Worm (Caenorhabditis elegans) whole organism, L4 larva: ENCODE measurements around the gene C14A6.12.
A peak's percentile ranks its signal among the peaks of the same experiment; 100 is the strongest.

ENCODE experiments used
- Y48G9A.11 ChIP-seq: fragments of 200-800 bp; sonication (Bioruptor generic); IDR thresholded peaks from 2 replicates; pipeline ENCODE4 v1.3.6; 2022; ENCODE audit warnings: missing genetic modification reagents, missing genetic modification characterization, missing compliant biosample characterization
- Y5F2A.4 ChIP-seq: fragments of 200-800 bp; sonication (Bioruptor generic); optimal IDR thresholded peaks from 2 replicates; lab custom pipeline; 2018; ENCODE audit warnings: mild to moderate bottlenecking, missing genetic modification characterization, missing compliant biosample characterization
- arid-1 ChIP-seq: fragments of 200-800 bp; sonication (Bioruptor generic); conservative IDR thresholded peaks from 2 replicates; pipeline ENCODE4 v1.3.6; 2022; ENCODE audit warnings: missing genetic modification reagents, missing genetic modification characterization, missing compliant biosample characterization
- ceh-20 ChIP-seq: fragments of 200-800 bp; sonication (Bioruptor generic); IDR thresholded peaks from 2 replicates; pipeline ENCODE4 v1.3.6; 2022; ENCODE audit warnings: missing genetic modification reagents, missing genetic modification characterization, missing compliant biosample characterization
- ceh-32 ChIP-seq: sonication (generic microtip); optimal IDR thresholded peaks from 2 replicates; lab custom pipeline; 2016; ENCODE audit warnings: mild to moderate bottlenecking, missing genetic modification characterization, missing compliant biosample characterization; ENCODE audit not compliant: poor library complexity
- ces-1 ChIP-seq: fragments of 150-350 bp; sonication (generic microtip); optimal IDR thresholded peaks from 4 replicates; lab custom pipeline; 2014; ENCODE audit warnings: missing biosample characterization, missing genetic modification reagents, missing genetic modification characterization
- daf-12 ChIP-seq: fragments of 150-350 bp; optimal IDR thresholded peaks from 2 replicates; lab custom pipeline; 2014; ENCODE audit warnings: missing biosample characterization, missing genetic modification reagents, missing genetic modification characterization
- daf-16 ChIP-seq, 3 experiments: sonication (generic microtip); optimal IDR thresholded peaks; 2 replicates each; lab custom pipeline; 2016 to 2017; ENCODE audit warnings: missing genetic modification characterization in 3 of 3, missing genetic modification reagents in 3 of 3, mild to moderate bottlenecking in 2 of 3, missing compliant biosample characterization in 2 of 3, missing biosample characterization in 1 of 3, moderate library complexity in 1 of 3
- daf-19 ChIP-seq: fragments of 200-800 bp; sonication (Bioruptor generic); conservative IDR thresholded peaks from 2 replicates; pipeline ENCODE4 v1.3.6; 2022; ENCODE audit warnings: missing genetic modification characterization, missing compliant biosample characterization
- daf-8 ChIP-seq: fragments of 200-800 bp; sonication (Bioruptor generic); IDR thresholded peaks from 2 replicates; pipeline ENCODE4 v1.3.6; 2022; ENCODE audit warnings: missing genetic modification characterization, missing compliant biosample characterization
- dmd-6 ChIP-seq: fragments of 200-800 bp; sonication (Bioruptor generic); IDR thresholded peaks from 2 replicates; pipeline ENCODE4 v1.3.6; 2022; ENCODE audit warnings: missing genetic modification reagents, missing genetic modification characterization, missing compliant biosample characterization
- dmd-8 ChIP-seq: fragments of 200-800 bp; sonication (Bioruptor generic); IDR thresholded peaks from 2 replicates; pipeline ENCODE4 v1.3.6; 2022; ENCODE audit warnings: missing genetic modification characterization, missing compliant biosample characterization
- egl-43 ChIP-seq: fragments of 200-800 bp; sonication (Bioruptor generic); IDR thresholded peaks from 2 replicates; pipeline ENCODE4 v1.3.6; 2022; ENCODE audit warnings: missing genetic modification reagents, missing genetic modification characterization, missing compliant biosample characterization
- fkh-10 ChIP-seq: fragments of 150-350 bp; optimal IDR thresholded peaks from 2 replicates; lab custom pipeline; 2014; ENCODE audit warnings: missing biosample characterization, missing genetic modification reagents, missing genetic modification characterization
- hif-1 ChIP-seq, 2 experiments: sonication (generic microtip); optimal IDR thresholded peaks; 2 replicates each; lab custom pipeline; 2016 to 2017; ENCODE audit warnings: missing compliant biosample characterization in 2 of 2, missing genetic modification characterization in 2 of 2, missing genetic modification reagents in 2 of 2, missing genotype in 2 of 2, mild to moderate bottlenecking in 1 of 2
- hmg-1.1 ChIP-seq: fragments of 200-800 bp; sonication (Bioruptor generic); IDR thresholded peaks from 2 replicates; pipeline ENCODE4 v1.3.6; 2022; ENCODE audit warnings: missing genetic modification reagents, missing genetic modification characterization, missing compliant biosample characterization
- jun-1 ChIP-seq: fragments of 150-350 bp; optimal IDR thresholded peaks from 2 replicates; lab custom pipeline; 2014; ENCODE audit warnings: missing biosample characterization, missing genetic modification reagents, missing genetic modification characterization
- lin-38 ChIP-seq: fragments of 200-800 bp; sonication (Bioruptor generic); IDR thresholded peaks from 2 replicates; pipeline ENCODE4 v1.3.6; 2022; ENCODE audit warnings: missing genetic modification reagents, missing genetic modification characterization, missing compliant biosample characterization
- madf-5 ChIP-seq, 2 experiments: fragments of 200-800 bp; sonication (Bioruptor generic); IDR thresholded peaks; 2 replicates each; pipeline ENCODE4 v1.3.6; 2022; ENCODE audit warnings: missing compliant biosample characterization in 2 of 2, missing genetic modification characterization in 2 of 2
- madf-9 ChIP-seq: fragments of 200-800 bp; sonication (Bioruptor generic); conservative IDR thresholded peaks from 2 replicates; pipeline ENCODE4 v1.3.6; 2022; ENCODE audit warnings: missing genetic modification reagents, missing genetic modification characterization, missing compliant biosample characterization
- mxl-3 ChIP-seq: fragments of 200-800 bp; sonication (Bioruptor generic); optimal IDR thresholded peaks from 2 replicates; lab custom pipeline; 2018; ENCODE audit warnings: mild to moderate bottlenecking, missing genetic modification characterization, missing compliant biosample characterization
- nhr-237 ChIP-seq: sonication (generic microtip); optimal IDR thresholded peaks from 2 replicates; lab custom pipeline; 2017; ENCODE audit warnings: missing biosample characterization, missing genetic modification characterization
- nhr-25 ChIP-seq: sonication (generic microtip); optimal IDR thresholded peaks from 2 replicates; lab custom pipeline; 2017; ENCODE audit warnings: missing genetic modification characterization, mild to moderate bottlenecking, missing compliant biosample characterization, antibody characterized with exemption, moderate library complexity, borderline replicate concordance; ENCODE audit not compliant: insufficient read depth
- nhr-41 ChIP-seq: fragments of 200-800 bp; sonication (Bioruptor generic); IDR thresholded peaks from 2 replicates; pipeline ENCODE4 v1.3.6; 2022; ENCODE audit warnings: missing genetic modification reagents, missing genetic modification characterization, missing compliant biosample characterization
- nhr-42 ChIP-seq: fragments of 200-800 bp; sonication (Bioruptor generic); IDR thresholded peaks from 2 replicates; pipeline ENCODE4 v1.3.6; 2022; ENCODE audit warnings: missing genetic modification characterization, missing compliant biosample characterization
- nhr-48 ChIP-seq: sonication (generic microtip); optimal IDR thresholded peaks from 2 replicates; lab custom pipeline; 2016; ENCODE audit warnings: mild to moderate bottlenecking, missing genetic modification characterization, missing compliant biosample characterization
- nhr-77 ChIP-seq: fragments of 150-350 bp; optimal IDR thresholded peaks from 2 replicates; lab custom pipeline; 2014; ENCODE audit warnings: missing biosample characterization, missing genetic modification characterization
- pha-4 ChIP-seq, 2 experiments: fragments of 150-350 bp in 1 of 2; fragments of 200-800 bp in 1 of 2; sonication (Bioruptor generic) in 1 of 2; IDR thresholded peaks in 1 of 2; optimal IDR thresholded peaks in 1 of 2; 2 replicates each; pipeline versions ENCODE4 v1.3.6 to Lab custom; 2014 to 2022; ENCODE audit warnings: missing genetic modification characterization in 2 of 2, missing genetic modification reagents in 2 of 2, missing biosample characterization in 1 of 2, missing compliant biosample characterization in 1 of 2
- php-3 ChIP-seq: fragments of 200-800 bp; sonication (Bioruptor generic); IDR thresholded peaks from 2 replicates; pipeline ENCODE4 v1.3.6; 2022; ENCODE audit warnings: missing genetic modification reagents, missing genetic modification characterization, missing compliant biosample characterization
- rbr-2 ChIP-seq: sonication (generic microtip); optimal IDR thresholded peaks from 2 replicates; lab custom pipeline; 2016; ENCODE audit warnings: missing genotype, missing genetic modification characterization, missing compliant biosample characterization
- snpc-1.2 ChIP-seq: fragments of 200-800 bp; sonication (Bioruptor generic); IDR thresholded peaks from 2 replicates; pipeline ENCODE4 v1.3.6; 2022; ENCODE audit warnings: missing genetic modification reagents, missing genetic modification characterization, missing compliant biosample characterization
- tag-97 ChIP-seq: fragments of 200-800 bp; sonication (Bioruptor generic); IDR thresholded peaks from 2 replicates; pipeline ENCODE4 v1.3.6; 2022; ENCODE audit warnings: missing genetic modification characterization, missing compliant biosample characterization
- unc-62 ChIP-seq, 3 experiments: fragments of 150-350 bp in 1 of 3; sonication (generic microtip); optimal IDR thresholded peaks in 2 of 3; peaks in 1 of 3; 1 replicate in 1 of 3; 2 replicates in 2 of 3; lab custom pipeline; 2014 to 2017; ENCODE audit warnings: missing biosample characterization in 3 of 3, missing genetic modification characterization in 3 of 3, missing genetic modification reagents in 3 of 3, missing genotype in 1 of 3
- zfp-2 ChIP-seq: sonication (generic microtip); optimal IDR thresholded peaks from 2 replicates; lab custom pipeline; 2016; ENCODE audit warnings: mild to moderate bottlenecking, missing genetic modification characterization, missing compliant biosample characterization
- ztf-7 ChIP-seq: fragments of 150-350 bp; optimal IDR thresholded peaks from 2 replicates; lab custom pipeline; 2014; ENCODE audit warnings: missing biosample characterization, missing genetic modification characterization

Gene C14A6.12

DNA sequence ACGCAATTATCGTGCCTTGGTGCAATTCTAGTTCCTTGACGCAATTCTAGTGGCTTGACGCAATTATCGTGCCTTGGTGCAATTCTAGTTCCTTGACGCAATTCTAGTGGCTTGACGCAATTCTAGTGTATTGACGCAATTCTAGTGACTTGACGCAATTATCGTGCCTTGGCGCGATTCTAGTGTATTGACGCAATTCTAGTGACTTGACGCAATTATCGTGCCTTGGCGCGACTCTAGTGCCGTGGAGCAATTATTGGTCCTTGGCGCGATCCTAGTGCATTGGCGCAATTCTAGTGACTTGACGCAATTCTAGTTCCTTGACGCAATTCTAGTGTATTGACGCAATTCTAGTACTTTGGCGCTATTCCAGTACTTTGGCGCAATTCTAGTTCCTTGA is 12.5 kb upstream of the C14A6.12 start:
- TF ChIP-seq madf-5 (GFP tag; IDR thresholded peaks at IDR 0.05; lab: Robert Waterston, UW) = peak in 1 of 2 experiments; percentile 69; a peak in 1 of 4 replicates
- TF ChIP-seq dmd-8 (GFP tag; lab: Robert Waterston, UW) = 0 out of 2 replicates have a peak, but pooled peaks have one; percentile 35

DNA sequence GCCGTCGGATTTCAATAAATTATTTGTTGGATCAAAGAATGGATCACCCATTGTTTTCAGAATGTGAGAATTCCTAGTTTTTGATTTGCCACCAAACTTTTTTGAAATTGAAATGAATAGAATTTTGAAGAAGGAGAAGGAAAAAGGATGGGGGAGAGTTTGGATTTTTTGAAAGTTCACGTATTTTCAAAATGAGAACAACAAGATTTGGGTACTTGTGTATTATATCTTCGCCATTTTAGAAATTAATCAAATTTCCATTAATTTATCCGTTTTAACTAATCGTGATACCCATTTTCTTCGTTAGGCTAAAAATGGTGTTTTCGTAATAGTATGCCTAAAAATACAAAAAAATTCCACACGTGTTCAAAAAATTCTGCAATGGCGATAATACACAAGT is 9.1 kb upstream of the C14A6.12 start, which contains the start of gene C14A6.8:
C14A6.8 (minus strand) TSS at position 101 of the 400 bp plus-strand sequence.
- TF ChIP-seq lin-38 (GFP tag; lab: Robert Waterston, UW) (no peak), ces-1 (GFP tag; lab: Kevin White, UChicago) (no peak), madf-9 (GFP tag; lab: Robert Waterston, UW) (no peak)

DNA sequence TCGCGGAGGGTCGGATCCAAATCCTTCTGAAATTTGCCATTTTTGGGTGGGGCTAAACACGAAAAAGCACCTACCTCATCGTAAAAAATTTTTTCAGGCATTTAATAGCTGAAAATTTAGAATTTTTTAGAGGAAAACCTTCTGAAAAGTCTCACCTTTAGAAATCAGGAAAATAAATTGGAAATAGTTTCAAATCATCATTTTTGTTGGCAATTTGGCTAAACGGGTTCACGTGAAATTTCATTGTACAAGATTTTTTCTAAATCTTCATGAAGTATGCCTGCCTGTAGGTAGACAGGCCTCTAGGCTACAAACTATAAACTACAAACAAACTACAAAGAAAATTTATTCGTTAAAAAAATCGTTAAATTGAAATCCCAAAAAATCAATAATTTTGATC is 5.8 kb upstream of the C14A6.12 start, which contains the start of gene C14A6.7:
C14A6.7 (minus strand) TSS at position 101 of the 400 bp plus-strand sequence.
- TF ChIP-seq egl-43 (GFP tag; lab: Robert Waterston, UW) (no peak), daf-12 (tag; lab: Kevin White, UChicago) (no peak), nhr-237 (tag; lab: Kevin White, UChicago) (no peak), nhr-48 (tag; lab: Kevin White, UChicago) (no peak), ztf-7 (tag; lab: Kevin White, UChicago) (no peak), Y48G9A.11 (no peak), daf-19 (GFP tag; lab: Robert Waterston, UW) (no peak), Y5F2A.4 (GFP tag; lab: Kevin White, UChicago) (no peak), tag-97 (GFP tag; lab: Robert Waterston, UW) (no peak), jun-1 (tag; lab: Kevin White, UChicago) (no peak), hmg-1.1 (GFP tag; lab: Robert Waterston, UW) (no peak), hif-1 (tag; optimal IDR thresholded peaks at IDR 0.05; lab: Kevin White, UChicago) (no peak), zfp-2 (no peak), nhr-77 (no peak), dmd-6 (no peak)
- TF ChIP-seq, all 104 proteins: peak for 0

DNA sequence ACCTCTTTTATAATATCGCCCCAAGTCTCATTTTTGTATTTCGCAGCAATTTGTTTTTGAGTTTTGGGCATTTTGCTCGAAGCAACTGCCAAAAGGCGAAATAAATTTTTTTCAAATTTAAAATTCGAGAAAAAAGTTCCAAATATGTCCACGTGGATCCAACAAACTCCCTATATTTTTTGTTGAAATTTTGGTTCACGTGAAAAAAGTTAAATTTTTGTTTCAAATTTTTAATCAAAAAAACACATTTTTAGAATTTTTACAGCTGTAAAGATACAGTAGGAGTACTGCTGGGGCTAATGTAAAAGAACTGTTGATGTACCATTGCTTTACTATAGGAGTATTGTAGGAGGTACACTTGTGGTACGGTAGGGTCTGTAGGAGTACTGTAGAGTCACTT is 4.7 kb upstream of the C14A6.12 start, which contains the start of gene C14A6.6:
C14A6.6 (minus strand) TSS at position 101 of the 400 bp plus-strand sequence.
- TF ChIP-seq daf-16 (GFP tag; optimal IDR thresholded peaks at IDR 0.05; lab: Kevin White, UChicago) (no peak), daf-16 (tag; optimal IDR thresholded peaks at IDR 0.05; lab: Kevin White, UChicago) (no peak), unc-62 (GFP tag; optimal IDR thresholded peaks at IDR 0.05 in 1 of 2; lab: Kevin White, UChicago) (peak in 1 of 2 experiments; percentile 89), unc-62 (tag; optimal IDR thresholded peaks at IDR 0.05; lab: Kevin White, UChicago) (no peak)
- TF ChIP-seq, all 104 proteins: peak for 1

DNA sequence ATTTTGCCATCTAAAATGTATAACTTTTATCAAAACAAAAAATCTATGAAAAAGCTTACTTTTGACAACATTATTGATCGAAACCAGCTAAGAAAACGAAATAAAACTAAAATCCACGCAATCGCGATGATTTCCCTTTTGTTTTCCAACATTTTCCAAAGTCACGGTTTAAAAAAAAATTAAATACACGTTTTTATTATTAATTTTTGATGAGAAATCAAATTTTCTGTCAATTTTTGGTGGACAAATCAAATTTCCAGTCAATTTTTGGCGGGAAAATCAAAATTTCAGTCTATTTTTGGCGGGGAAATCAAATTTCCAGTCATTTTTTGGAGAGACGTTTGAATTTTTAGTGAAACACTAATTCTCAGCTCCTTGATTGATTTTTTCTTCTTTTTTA is 2.3 kb upstream of the C14A6.12 start, which contains the start of gene C14A6.5:
C14A6.5 (minus strand) TSS at position 101 of the 400 bp plus-strand sequence.
- TF ChIP-seq daf-12 (tag; lab: Kevin White, UChicago) = no peak
- no peak for TF ChIP-seq rbr-2
- no peak for TF ChIP-seq arid-1
- TF ChIP-seq nhr-42 = no peak
- no peak for TF ChIP-seq nhr-25 (tag; lab: Kevin White, UChicago)
- TF ChIP-seq madf-9 (GFP tag; lab: Robert Waterston, UW) = no peak
- TF ChIP-seq dmd-6 = no peak
- no peak for TF ChIP-seq nhr-41
- no peak for TF ChIP-seq daf-8
- TF ChIP-seq mxl-3 = no peak
- no peak for TF ChIP-seq ceh-32
- TF ChIP-seq snpc-1.2 = no peak
- TF ChIP-seq pha-4 (GFP tag; IDR thresholded peaks at IDR 0.05; lab: Robert Waterston, UW) = no peak
- no peak for TF ChIP-seq pha-4 (tag; optimal IDR thresholded peaks at IDR 0.05; lab: Kevin White, UChicago)
- TF ChIP-seq ceh-20 (GFP tag; lab: Robert Waterston, UW) = no peak
- no peak for TF ChIP-seq nhr-77
- TF ChIP-seq fkh-10 = no peak
- no peak for TF ChIP-seq php-3 (GFP tag; lab: Robert Waterston, UW)
- TF ChIP-seq, all 104 proteins: peak for 0
